Worm (Caenorhabditis elegans) whole organism, L4/young adult: Measurements from ENCODE around the gene kvs-5.
"Not testable (repeated sequence)": the region's sequence is repeated elsewhere in the genome, so short reads cannot be mapped to it uniquely, and the experiment has no call there.

Experiments used
- W03F9.2 ChIP-seq: fragments of 150-350 bp; optimal IDR thresholded peaks from 2 replicates; lab custom pipeline; 2014; ENCODE audit warnings: missing biosample characterization, missing genetic modification characterization
- dao-5 ChIP-seq: sonication (generic microtip); optimal IDR thresholded peaks from 2 replicates; lab custom pipeline; 2016; ENCODE audit warnings: missing genotype, missing genetic modification characterization, moderate library complexity, missing compliant biosample characterization
- him-1 ChIP-seq: sonication (generic microtip); optimal IDR thresholded peaks from 2 replicates; lab custom pipeline; 2016; ENCODE audit warnings: missing genotype, missing genetic modification reagents, missing genetic modification characterization, missing compliant biosample characterization

kvs-5 gene

DNA sequence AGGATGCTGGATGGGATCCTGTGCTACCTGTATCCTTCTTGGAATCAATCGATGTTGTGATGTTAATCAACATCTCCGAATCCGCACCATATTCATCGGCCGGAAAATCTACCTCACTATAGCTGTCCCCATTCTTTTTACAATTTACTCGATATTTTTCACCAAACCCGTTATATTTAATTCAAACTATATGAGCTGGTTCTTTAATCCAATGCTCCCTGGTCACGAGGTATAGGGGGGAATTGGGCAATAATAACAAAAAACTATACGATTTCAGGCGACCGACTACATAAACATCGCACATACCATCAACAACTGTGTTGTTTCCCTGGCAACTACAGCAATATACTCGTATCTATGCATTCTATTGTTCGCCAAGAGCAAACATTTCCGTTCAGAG is 21.0 kb downstream of the kvs-5 start:
- TF ChIP-seq dao-5 (tag; lab: Kevin White, UChicago): no peak
- no peak for TF ChIP-seq him-1
- TF ChIP-seq W03F9.2: no peak

DNA sequence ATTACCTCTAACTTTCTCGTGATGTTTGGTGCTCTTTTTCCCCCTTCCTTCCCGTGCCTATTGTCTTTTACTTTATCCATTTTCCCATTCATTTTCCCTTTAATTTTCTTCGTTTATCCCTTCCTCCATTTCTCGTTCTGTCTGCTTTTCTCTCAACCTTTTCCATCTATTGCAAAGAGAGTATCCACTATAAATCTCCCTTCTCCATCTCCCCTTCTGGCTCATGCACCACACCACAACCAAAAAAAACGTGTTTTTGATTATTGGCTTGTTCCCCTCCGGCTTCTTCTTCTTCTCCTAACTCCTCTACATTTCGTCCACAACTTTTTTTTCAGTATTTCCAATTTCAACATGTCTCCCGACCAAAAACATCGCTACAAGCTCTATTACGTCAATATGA is 23.7 kb downstream of the kvs-5 start, which contains the start of gene gst-40:
gst-40 (plus strand) TSS at position 236 of the 400 bp plus-strand sequence.
- TF ChIP-seq him-1 (no peak), dao-5 (tag; lab: Kevin White, UChicago) (no peak), W03F9.2 (no peak)

ce11 chrIV:762016-762459 is 25.5 kb downstream of the kvs-5 start:
- TF ChIP-seq dao-5 (tag; lab: Kevin White, UChicago): no peak

DNA sequence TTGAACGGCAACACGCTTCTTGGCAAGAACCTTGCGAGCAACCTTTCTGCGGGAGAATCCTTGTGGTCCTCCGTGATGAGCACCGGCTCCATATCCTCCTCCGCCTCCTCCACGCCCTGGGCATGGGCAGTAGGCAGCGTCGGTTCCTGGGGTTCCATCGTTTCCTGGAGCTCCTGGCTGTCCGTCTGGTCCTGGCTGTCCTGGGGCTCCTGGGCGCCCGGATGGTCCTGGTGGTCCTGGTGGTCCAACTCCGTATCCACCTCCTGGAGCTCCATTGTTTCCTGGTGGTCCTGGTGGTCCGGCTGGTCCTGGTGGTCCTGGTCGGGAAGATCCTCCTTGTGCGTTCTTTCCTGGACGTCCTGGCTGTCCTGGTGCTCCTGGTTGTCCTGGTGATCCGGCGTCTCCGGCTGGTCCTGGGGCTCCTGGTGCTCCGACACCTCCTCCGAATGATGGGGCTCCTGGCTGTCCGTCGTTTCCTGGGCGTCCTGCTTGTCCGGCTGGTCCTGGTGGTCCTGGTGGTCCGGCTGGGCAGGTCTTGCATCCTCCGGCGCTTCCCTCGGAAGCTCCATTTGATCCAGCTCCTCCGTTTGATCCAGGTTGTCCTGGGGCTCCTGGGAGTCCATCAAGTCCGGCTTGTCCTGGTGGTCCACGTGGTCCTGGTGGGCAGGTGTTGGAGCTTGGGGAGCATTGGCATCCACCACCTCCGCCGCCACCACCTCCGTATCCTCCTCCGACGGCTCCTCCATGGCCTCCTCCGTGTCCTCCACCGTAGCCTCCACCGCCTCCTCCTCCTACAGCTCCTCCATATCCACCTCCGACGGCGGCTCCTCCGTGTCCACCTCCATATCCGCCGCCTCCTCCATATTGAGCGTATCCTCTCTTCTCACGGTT is 26.2 kb downstream of the kvs-5 start:
- TF ChIP-seq him-1 (no peak), dao-5 (tag; lab: Kevin White, UChicago) (no peak)

DNA sequence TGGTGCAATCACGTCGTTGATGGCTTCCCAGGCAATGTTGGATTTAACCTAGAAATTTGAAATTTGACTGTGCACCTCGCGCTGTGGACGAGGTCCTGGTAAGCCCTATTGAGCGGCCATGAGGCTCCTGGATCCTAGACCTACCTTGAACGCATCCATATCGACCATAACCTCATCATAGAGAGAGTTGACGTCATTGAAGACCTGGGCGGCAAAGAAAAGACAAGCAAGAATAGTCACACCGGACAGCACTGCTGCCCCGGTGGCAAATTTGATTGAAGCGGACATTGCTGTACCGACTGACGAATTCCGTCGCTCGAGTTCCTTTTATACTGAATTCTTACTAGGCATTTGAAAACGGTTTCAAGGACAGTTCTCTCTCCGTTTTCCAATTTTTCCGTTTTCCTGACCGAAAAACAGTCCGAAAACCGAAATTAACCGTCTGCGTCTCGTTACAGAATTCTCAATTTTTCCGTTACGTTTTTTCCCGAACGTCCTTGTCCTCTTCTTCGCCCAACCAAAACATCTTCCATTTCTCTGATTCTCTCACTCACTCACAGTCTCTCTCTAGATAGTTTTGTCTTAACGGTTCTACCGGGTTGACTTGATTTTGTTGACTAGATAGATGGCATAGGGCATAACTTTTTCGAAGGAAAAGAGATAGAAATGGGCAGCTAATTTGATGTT is 27.0 kb downstream of the kvs-5 start, which contains the start of gene col-103:
col-103 (minus strand) TSS at position 302 of the 687 bp plus-strand sequence.
- no peak for TF ChIP-seq W03F9.2
- no peak for TF ChIP-seq dao-5 (tag; lab: Kevin White, UChicago)
- TF ChIP-seq him-1: no peak

ce11 chrIV:768312-768711 is 31.8 kb downstream of the kvs-5 start, which contains the start of gene F56B3.2:
TSS of gene F56B3.2 (minus strand) at chrIV:768584.
- TF ChIP-seq dao-5 (tag; lab: Kevin White, UChicago) (no peak), W03F9.2 (no peak), him-1 (no peak)

DNA sequence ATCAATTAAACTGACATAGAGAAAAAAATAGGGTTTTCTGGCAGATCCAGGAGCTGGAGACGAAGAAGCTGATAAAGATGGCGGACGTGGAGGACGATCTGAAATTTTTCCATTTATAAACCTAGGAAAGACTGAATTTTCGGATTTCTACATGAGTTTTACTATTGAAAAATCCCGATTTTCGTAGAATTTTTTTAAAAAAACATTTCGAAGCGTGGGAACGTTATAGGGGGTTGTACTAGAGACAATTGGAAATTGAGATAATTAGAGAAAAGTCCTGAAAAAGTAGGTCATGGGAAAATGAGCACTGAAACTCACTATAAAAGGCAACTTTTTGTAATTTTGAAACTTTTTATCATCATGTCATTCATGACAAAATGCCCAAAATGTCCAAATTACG is 34.5 kb downstream of the kvs-5 start, which contains the start of gene F56B3.9:
F56B3.9 (plus strand) TSS at position 301 of the 400 bp plus-strand sequence.
- TF ChIP-seq W03F9.2; him-1; dao-5 (tag; lab: Kevin White, UChicago): not testable (repeated sequence)

DNA sequence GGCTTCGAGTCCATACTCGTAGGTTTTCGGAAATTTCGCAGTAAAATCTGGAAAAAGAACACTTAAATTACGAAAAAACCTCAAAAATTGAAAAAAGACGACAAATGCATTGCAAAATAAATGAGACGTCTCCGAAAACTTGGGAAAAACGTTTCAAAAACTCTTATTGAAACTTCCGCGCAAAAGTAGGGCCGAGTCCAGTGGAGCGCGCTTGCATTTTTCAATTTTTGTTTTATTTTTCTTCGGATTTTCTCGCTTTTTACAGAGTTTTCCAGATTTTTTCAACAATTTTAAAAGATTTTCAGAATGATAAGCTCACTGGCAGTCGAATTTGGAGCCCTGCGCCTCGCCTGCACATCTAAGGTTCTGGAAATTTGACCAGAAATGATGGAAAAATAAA is 36.4 kb downstream of the kvs-5 start, which contains the start of gene mrpl-2:
mrpl-2 (plus strand) TSS at position 307 of the 400 bp plus-strand sequence.
- TF ChIP-seq W03F9.2 (no peak), dao-5 (tag; lab: Kevin White, UChicago) (no peak), him-1 (no peak)

DNA sequence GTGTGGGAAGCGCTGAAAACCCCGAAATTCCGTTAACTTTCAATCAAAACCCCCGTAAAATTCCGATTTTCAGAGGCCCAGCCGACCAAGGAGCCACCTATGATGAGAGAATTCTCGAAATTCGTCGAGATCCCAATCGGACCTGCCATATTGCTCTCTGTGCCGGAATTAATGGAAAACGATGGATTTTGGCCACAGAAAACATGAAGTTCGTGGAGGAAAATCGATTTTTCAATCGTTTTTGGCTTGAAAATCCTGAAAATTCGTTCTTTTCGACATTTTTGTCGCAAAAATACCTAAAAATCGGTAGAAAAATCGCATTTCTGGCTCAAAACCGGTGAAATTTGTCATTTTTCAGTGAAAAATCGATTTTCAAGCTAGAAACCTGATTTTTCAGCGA is 37.0 kb downstream of the kvs-5 start:
- no peak for TF ChIP-seq dao-5 (tag; lab: Kevin White, UChicago)
- no peak for TF ChIP-seq W03F9.2
- TF ChIP-seq him-1: no peak

- TF ChIP-seq him-1 (no peak), W03F9.2 (no peak), dao-5 (tag; lab: Kevin White, UChicago) (no peak)
Measured at ce11 chrIV:778484-778883, 41.9 kb downstream of the kvs-5 start, which contains the start of gene ugt-52. TSS of gene ugt-52 (plus strand) at chrIV:778784.

ce11 chrIV:782393-782792 is 45.8 kb downstream of the kvs-5 start:
- TF ChIP-seq dao-5 (tag; lab: Kevin White, UChicago) (no peak), W03F9.2 (no peak), him-1 (no peak)

ce11 chrIV:787755-788154 is 51.2 kb downstream of the kvs-5 start, which contains the start of gene F56B3.6:
TSS of gene F56B3.6 (plus strand) at chrIV:788055.
- TF ChIP-seq W03F9.2 (no peak), dao-5 (tag; lab: Kevin White, UChicago) (no peak), him-1 (no peak)

DNA sequence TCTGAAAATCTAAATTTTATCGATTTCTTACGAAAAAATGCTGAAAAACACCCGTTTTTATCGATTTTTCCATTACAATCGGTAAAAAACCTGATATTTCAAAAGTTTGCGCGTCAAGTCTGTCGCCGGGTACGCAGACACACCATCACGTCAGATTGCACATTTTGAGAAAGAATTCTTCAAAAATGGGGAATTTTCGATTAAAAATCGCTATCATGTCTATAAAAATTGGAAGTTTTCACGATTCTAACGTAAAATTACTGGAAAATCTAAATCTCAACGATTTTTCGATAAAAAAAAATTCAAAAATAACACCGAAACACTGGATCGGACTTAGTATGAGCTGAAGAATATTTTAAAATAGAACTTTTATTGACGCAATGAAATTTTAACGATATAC is 57.7 kb downstream of the kvs-5 start, which contains the start of gene F56B3.4:
F56B3.4 (minus strand) TSS at position 1 of the 400 bp plus-strand sequence.
- TF ChIP-seq him-1: no peak

DNA sequence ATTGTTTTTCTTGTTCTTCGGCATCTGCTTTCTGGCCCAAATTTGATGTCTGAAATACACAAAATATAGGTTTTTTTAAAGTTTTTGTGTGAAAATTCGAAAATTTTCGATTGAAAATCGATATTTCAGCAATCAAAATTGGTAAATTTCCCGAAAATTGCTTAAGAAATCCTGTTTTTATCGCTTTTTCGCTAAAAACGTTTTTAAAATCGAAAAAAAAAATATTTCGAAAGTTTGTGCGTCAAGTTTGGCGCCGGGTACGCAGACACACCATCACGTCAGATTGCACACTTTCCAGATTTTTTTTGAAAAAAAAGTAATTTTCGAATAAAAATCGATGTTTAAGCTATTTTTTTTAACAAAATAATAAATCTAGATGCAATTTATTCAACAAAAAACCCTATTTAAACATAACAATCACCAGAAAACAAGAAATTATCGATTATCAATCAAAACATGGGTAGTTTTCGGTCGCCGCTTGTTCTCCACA is 58.9 kb downstream of the kvs-5 start, which contains the start of gene skr-18:
skr-18 (minus strand) TSS at position 51 of the 490 bp plus-strand sequence.
- TF ChIP-seq him-1 (no peak), dao-5 (tag; lab: Kevin White, UChicago) (no peak), W03F9.2 (no peak)
